Fruit fly (Drosophila melanogaster): ENCODE results near the gene CG4271.

DNA sequence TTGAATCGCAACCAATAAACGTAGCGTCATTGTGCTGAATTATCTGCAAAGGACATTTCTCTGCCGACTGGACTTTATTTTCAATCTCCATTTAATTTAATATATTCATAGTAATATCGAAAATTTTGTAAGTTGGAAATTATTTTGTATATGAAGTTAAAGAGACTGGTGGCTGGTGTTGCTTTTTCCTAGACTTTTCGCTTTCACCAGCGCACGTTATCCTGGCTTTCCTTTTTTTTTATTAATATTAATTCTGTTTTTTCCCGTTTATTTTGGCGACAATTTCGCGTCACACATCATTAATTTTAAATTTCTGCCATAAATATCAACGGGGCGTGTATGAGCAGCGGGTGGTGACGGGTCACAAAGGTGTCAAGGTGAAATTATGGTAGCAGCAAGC is 19.7 kb upstream of the CG4271 start, which contains the start of gene CG34049:
- no peak for TF ChIP-seq psq (optimal IDR thresholded peaks at IDR 0.05)
- no peak for TF ChIP-seq pan (optimal IDR thresholded peaks at IDR 0.05)
